Worm (Caenorhabditis elegans): Measurements from ENCODE around the gene mxl-1.

The mxl-1 gene

DNA sequence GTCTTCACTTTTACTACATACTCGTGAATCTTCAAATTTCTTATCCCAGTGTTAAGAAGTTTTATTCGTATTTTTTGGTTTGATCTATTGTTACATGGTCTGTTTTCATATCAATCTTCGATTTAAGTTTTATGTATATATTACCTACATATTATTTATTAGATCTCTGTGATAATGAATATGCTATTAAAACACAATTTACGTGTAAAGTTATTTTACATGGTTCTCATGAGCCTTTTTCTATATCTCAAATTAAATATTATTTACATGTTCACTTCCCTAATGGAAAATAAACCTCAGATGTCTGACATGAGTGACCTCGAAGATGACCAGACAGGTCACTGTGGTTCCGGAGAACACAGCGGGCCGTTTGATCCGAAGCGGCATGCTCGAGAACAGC is at the start of gene mxl-1:
Gene mxl-1, plus strand, starts transcription at position 301 of the 400 bp plus-strand sequence.
- no peak for TF ChIP-seq ama-1 (optimal IDR thresholded peaks at IDR 0.05)

DNA sequence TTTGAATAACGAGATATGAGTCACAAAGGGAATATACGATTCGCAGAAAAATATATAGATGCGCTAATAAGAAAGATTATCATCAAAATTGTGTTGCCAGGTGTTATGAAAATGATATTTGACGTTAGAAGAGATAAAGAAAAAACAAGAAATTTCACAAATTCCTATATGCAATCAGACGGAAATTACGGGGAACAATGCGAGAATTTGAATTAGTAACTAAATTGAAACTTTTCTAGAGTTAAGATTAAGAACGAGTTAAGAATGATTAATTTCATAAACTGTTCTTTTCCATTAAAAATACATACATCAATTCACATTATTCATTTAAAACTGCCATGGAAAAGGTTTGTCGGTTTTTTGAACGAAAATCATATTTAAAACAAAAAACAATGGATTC is 48.5 kb upstream of the mxl-1 start, which contains the start of gene clc-6:
Gene clc-6, minus strand, starts transcription at position 101 of the 400 bp plus-strand sequence.
- TF ChIP-seq ama-1 (optimal IDR thresholded peaks at IDR 0.05) (no peak), ceh-19 (GFP tag; optimal IDR thresholded peaks at IDR 0.05) (no peak), mec-3 (tag; optimal IDR thresholded peaks at IDR 0.05; ENCODE audit: borderline replicate concordance) (no peak), unc-3 (GFP tag; conservative IDR thresholded peaks at IDR 0.05) (no peak), unc-3 (tag; optimal IDR thresholded peaks at IDR 0.05) (no peak), ahr-1 (tag; optimal IDR thresholded peaks at IDR 0.05) (no peak), npax-4 (tag; optimal IDR thresholded peaks at IDR 0.05) (no peak), nhr-232 (tag; optimal IDR thresholded peaks at IDR 0.05) (no peak), ceh-48 (tag; optimal IDR thresholded peaks at IDR 0.05) (no peak), dve-1 (tag; optimal IDR thresholded peaks at IDR 0.05) (no peak), sdc-2 (tag; optimal IDR thresholded peaks at IDR 0.05) (no peak), ceh-24 (tag; optimal IDR thresholded peaks at IDR 0.05) (no peak), K09A11.1 (tag; optimal IDR thresholded peaks at IDR 0.05; ENCODE audit: insufficient read depth) (no peak), fkh-10 (GFP tag; optimal IDR thresholded peaks at IDR 0.05) (no peak), hlh-30 (tag; optimal IDR thresholded peaks at IDR 0.05; ENCODE audit: insufficient read depth) (no peak), C38D4.7 (GFP tag; optimal IDR thresholded peaks at IDR 0.05) (no peak)

DNA sequence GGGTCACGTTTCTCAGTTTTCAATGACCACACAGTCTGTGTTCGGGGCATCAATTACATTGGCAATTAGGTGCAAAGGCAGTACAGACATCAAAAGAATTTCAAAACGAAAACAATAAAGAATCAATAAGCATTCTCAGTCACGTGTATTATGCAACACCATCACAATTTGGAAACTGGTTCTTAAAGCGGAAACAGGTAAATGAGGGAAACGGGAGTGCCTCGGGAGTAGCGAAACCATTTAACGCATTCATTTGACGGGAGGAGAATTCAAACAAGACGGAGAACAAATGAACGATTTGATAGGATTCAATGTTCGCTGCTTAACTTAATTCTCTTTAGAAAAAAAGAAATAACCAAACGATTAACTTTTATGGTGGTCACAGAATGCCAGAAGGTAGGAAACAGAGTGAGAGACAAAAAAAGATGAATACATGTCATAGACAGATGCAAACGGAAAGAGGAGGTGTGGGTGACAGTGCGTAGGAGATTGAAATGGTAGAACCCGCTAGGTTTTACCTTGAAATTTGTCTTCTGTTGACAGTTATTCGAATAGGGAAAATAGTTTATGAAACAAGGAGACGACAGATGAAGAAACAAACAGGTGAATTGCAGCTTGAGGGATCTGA is 47.9 kb upstream of the mxl-1 start:
- TF ChIP-seq unc-42 (tag; optimal IDR thresholded peaks at IDR 0.05) (no peak), zip-5 (tag; optimal IDR thresholded peaks at IDR 0.05) (no peak), ceh-31 (tag; optimal IDR thresholded peaks at IDR 0.05) (peak; percentile 32)

DNA sequence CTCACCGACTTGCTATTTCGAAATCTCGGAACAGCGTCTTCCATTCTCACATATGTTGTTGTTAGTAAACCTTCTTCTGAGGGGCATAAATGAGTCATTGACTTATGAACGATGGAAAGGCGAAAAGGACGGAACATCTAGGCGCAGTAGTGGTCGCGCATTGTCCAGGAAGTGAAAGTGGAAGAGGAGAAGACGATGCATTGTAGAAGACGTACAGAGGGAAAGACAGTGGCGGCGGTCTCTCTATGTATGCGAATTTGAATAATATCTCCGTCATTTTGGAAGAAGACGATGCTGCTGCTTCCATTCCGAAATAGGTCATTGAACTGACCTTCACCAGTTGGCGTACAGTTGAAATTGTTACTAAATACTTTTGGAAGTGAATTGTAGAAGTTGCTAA is 46.5 kb upstream of the mxl-1 start:
- TF ChIP-seq unc-3 (GFP tag; conservative IDR thresholded peaks at IDR 0.05) (no peak), unc-3 (tag; optimal IDR thresholded peaks at IDR 0.05) (no peak), pat-9 (tag; optimal IDR thresholded peaks at IDR 0.05) (no peak), ttx-3 (tag; optimal IDR thresholded peaks at IDR 0.05) (no peak), nhr-232 (tag; optimal IDR thresholded peaks at IDR 0.05) (no peak), tbx-7 (tag; optimal IDR thresholded peaks at IDR 0.05) (no peak), syd-9 (tag; optimal IDR thresholded peaks at IDR 0.05) (no peak), pros-1 (tag; optimal IDR thresholded peaks at IDR 0.05) (no peak), elt-4 (tag; optimal IDR thresholded peaks at IDR 0.05) (no peak), ets-4 (tag; optimal IDR thresholded peaks at IDR 0.05) (no peak), ceh-24 (tag; optimal IDR thresholded peaks at IDR 0.05) (no peak), pha-2 (tag; optimal IDR thresholded peaks at IDR 0.05) (no peak), nfya-1 (tag; optimal IDR thresholded peaks at IDR 0.05) (no peak), zip-5 (tag; optimal IDR thresholded peaks at IDR 0.05) (no peak)

DNA sequence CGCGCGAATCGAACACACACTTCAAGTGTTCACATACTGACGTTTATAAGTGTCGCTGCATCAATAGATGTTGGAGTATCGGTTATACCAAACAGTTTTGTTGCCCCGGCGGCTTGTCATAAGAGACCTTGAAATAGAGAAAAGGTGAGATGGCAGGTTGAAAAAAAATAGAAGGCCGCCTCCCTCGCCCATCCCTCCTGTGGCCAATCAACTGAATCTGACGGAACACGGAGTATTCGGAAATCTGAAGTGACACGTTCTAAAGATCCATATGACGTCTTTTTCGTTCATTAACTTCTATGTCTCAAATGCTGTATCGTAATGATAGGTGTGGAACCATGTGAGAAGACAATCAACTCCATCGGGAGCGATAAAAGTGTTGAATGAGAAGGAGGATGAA is 45.1 kb upstream of the mxl-1 start:
- no peak for TF ChIP-seq ceh-9 (tag; optimal IDR thresholded peaks at IDR 0.05)
- TF ChIP-seq madf-2 (tag; optimal IDR thresholded peaks at IDR 0.05) = no peak
- no peak for TF ChIP-seq nhr-232 (tag; optimal IDR thresholded peaks at IDR 0.05)
- no peak for TF ChIP-seq lim-6 (tag; optimal IDR thresholded peaks at IDR 0.05)
- no peak for TF ChIP-seq ref-2 (tag; optimal IDR thresholded peaks at IDR 0.05)
- TF ChIP-seq dve-1 (tag; optimal IDR thresholded peaks at IDR 0.05) = no peak
- no peak for TF ChIP-seq gmeb-2 (tag; optimal IDR thresholded peaks at IDR 0.05)
- no peak for TF ChIP-seq C08G9.2 (tag; optimal IDR thresholded peaks at IDR 0.05)
- TF ChIP-seq ceh-30 (tag; optimal IDR thresholded peaks at IDR 0.05) = no peak
- no peak for TF ChIP-seq F13H6.1 (tag; optimal IDR thresholded peaks at IDR 0.05)
- no peak for TF ChIP-seq eyg-1 (tag; optimal IDR thresholded peaks at IDR 0.05)
- no peak for TF ChIP-seq nfya-1 (tag; optimal IDR thresholded peaks at IDR 0.05)
- TF ChIP-seq ztf-16 (tag; optimal IDR thresholded peaks at IDR 0.05) = no peak
- TF ChIP-seq hlh-8 (tag; optimal IDR thresholded peaks at IDR 0.05) = no peak
- no peak for TF ChIP-seq fkh-6 (tag; optimal IDR thresholded peaks at IDR 0.05)
- TF ChIP-seq pha-2 (tag; optimal IDR thresholded peaks at IDR 0.05) = no peak
- no peak for TF ChIP-seq unc-42 (tag; optimal IDR thresholded peaks at IDR 0.05)

All from whole organism, late embryonic.